Fruit fly (Drosophila melanogaster): ENCODE results near the gene Hrb87F.

- no peak for TF ChIP-seq Lpt (GFP tag; optimal IDR thresholded peaks at IDR 0.05)
- TF ChIP-seq cyc (GFP tag; optimal IDR thresholded peaks at IDR 0.05): no peak
- no peak for TF ChIP-seq ss (GFP tag; optimal IDR thresholded peaks at IDR 0.05)
- TF ChIP-seq CG34406 (GFP tag; optimal IDR thresholded peaks at IDR 0.05): no peak
Measured at dm6 chr3R:13615617-13616016, 44.7 kb downstream of the Hrb87F start, which contains the start of gene CG9269.

Data from whole organism, prepupa.